Worm (Caenorhabditis elegans) whole organism, L4 larva: ENCODE data around the gene F10A3.12.

Experiments used
- ZK546.5 ChIP-seq, 2 experiments: sonication (generic microtip); optimal IDR thresholded peaks; 2 replicates each; lab custom pipeline; 2017; ENCODE audit warnings: missing biosample characterization in 2 of 2, missing genetic modification characterization in 2 of 2
- nhr-42 ChIP-seq: fragments of 200-800 bp; sonication (Bioruptor generic); IDR thresholded peaks from 2 replicates; pipeline ENCODE4 v1.3.6; 2022; ENCODE audit warnings: missing genetic modification characterization, missing compliant biosample characterization
- pha-4 ChIP-seq, 2 experiments: fragments of 150-350 bp in 1 of 2; fragments of 200-800 bp in 1 of 2; sonication (Bioruptor generic) in 1 of 2; IDR thresholded peaks in 1 of 2; optimal IDR thresholded peaks in 1 of 2; 2 replicates each; pipeline versions ENCODE4 v1.3.6 to Lab custom; 2014 to 2022; ENCODE audit warnings: missing genetic modification characterization in 2 of 2, missing genetic modification reagents in 2 of 2, missing biosample characterization in 1 of 2, missing compliant biosample characterization in 1 of 2

ce11 chrV:16127401-16127800 is 36.4 kb upstream of the F10A3.12 start, which contains the start of gene fbxa-143:
- TF ChIP-seq pha-4 (GFP tag; IDR thresholded peaks at IDR 0.05; lab: Robert Waterston, UW) (no peak), pha-4 (tag; optimal IDR thresholded peaks at IDR 0.05; lab: Kevin White, UChicago) (no peak), ZK546.5 (tag; optimal IDR thresholded peaks at IDR 0.05; lab: Kevin White, UChicago) (no peak), nhr-42 (no peak)
